Fruit fly (Drosophila melanogaster) whole organism, adult: ENCODE data around the gene CG12507.

Source experiments
- CG11617 ChIP-seq: fragments of 200-800 bp; sonication (Bioruptor generic); optimal IDR thresholded peaks from 2 replicates; lab custom pipeline; 2017; ENCODE audit warnings: mild to moderate bottlenecking, missing biosample characterization, missing genetic modification reagents, missing genetic modification characterization
- CG12768 ChIP-seq: fragments of 200-800 bp; sonication (Bioruptor generic); optimal IDR thresholded peaks from 2 replicates; lab custom pipeline; 2017; ENCODE audit warnings: missing biosample characterization, missing genetic modification characterization, mild to moderate bottlenecking, moderate library complexity, missing genetic modification reagents
- CG14711 ChIP-seq: fragments of 200-800 bp; sonication (Bioruptor generic); optimal IDR thresholded peaks from 2 replicates; lab custom pipeline; 2018; ENCODE audit warnings: missing biosample characterization, mild to moderate bottlenecking, missing genetic modification characterization, moderate library complexity
- CG1620 ChIP-seq: fragments of 200-800 bp; sonication (Bioruptor generic); optimal IDR thresholded peaks from 2 replicates; lab custom pipeline; 2016; ENCODE audit warnings: missing biosample characterization, missing genetic modification characterization
- CG33017 ChIP-seq: fragments of 200-800 bp; sonication (Bioruptor generic); optimal IDR thresholded peaks from 2 replicates; lab custom pipeline; 2018; ENCODE audit warnings: missing biosample characterization, mild to moderate bottlenecking, missing genetic modification characterization, moderate library complexity
- CG5204 ChIP-seq: fragments of 200-800 bp; sonication (Bioruptor generic); optimal IDR thresholded peaks from 2 replicates; lab custom pipeline; 2016; ENCODE audit warnings: missing biosample characterization, missing genetic modification characterization
- CG7045 ChIP-seq: fragments of 200-800 bp; sonication (Bioruptor generic); optimal IDR thresholded peaks from 2 replicates; lab custom pipeline; 2017; ENCODE audit warnings: missing biosample characterization, mild to moderate bottlenecking, missing genetic modification characterization
- CG7101 ChIP-seq: fragments of 200-800 bp; sonication (Bioruptor generic); optimal IDR thresholded peaks from 2 replicates; lab custom pipeline; 2018; ENCODE audit warnings: missing biosample characterization, mild to moderate bottlenecking, missing genetic modification characterization, moderate library complexity
- Clk ChIP-seq: fragments of 200-800 bp; sonication (Bioruptor generic); optimal IDR thresholded peaks from 2 replicates; lab custom pipeline; 2017; ENCODE audit warnings: missing biosample characterization, missing genetic modification characterization
- Crg-1 ChIP-seq: fragments of 200-800 bp; sonication (Bioruptor generic); optimal IDR thresholded peaks from 2 replicates; lab custom pipeline; 2016; ENCODE audit warnings: missing biosample characterization, missing genetic modification characterization
- Hr96 ChIP-seq: fragments of 200-800 bp; sonication (Bioruptor generic); optimal IDR thresholded peaks from 2 replicates; lab custom pipeline; 2016; ENCODE audit warnings: missing biosample characterization, missing genetic modification characterization
- Mnt ChIP-seq: fragments of 200-800 bp; sonication (Bioruptor generic); optimal IDR thresholded peaks from 2 replicates; lab custom pipeline; 2016; ENCODE audit warnings: missing biosample characterization, mild to moderate bottlenecking, missing genetic modification characterization
- cic ChIP-seq: fragments of 200-800 bp; sonication (Bioruptor generic); optimal IDR thresholded peaks from 2 replicates; lab custom pipeline; 2017; ENCODE audit warnings: missing biosample characterization, mild to moderate bottlenecking, missing genetic modification characterization, moderate library complexity
- cnc ChIP-seq, 2 experiments: fragments of >200 bp; optimal IDR thresholded peaks; 2 replicates each; lab custom pipeline; 2017
- kay ChIP-seq: fragments of 200-800 bp; sonication (Bioruptor generic); peaks from one replicate; lab custom pipeline; 2016; ENCODE audit warnings: missing biosample characterization, missing genetic modification characterization, borderline replicate concordance
- ovo ChIP-seq: fragments of 200-800 bp; sonication (Bioruptor generic); optimal IDR thresholded peaks from 2 replicates; lab custom pipeline; 2016; ENCODE audit warnings: missing biosample characterization, missing genetic modification characterization
- pad ChIP-seq: fragments of 200-800 bp; sonication (Bioruptor generic); optimal IDR thresholded peaks from 3 replicates; lab custom pipeline; 2017; ENCODE audit warnings: missing biosample characterization, missing genetic modification characterization, mild to moderate bottlenecking, moderate library complexity, missing genetic modification reagents
- tj ChIP-seq: fragments of 200-800 bp; sonication (Bioruptor generic); optimal IDR thresholded peaks from 3 replicates; lab custom pipeline; 2017; ENCODE audit warnings: missing biosample characterization, mild to moderate bottlenecking, missing genetic modification characterization, moderate library complexity
- toe ChIP-seq: fragments of 200-800 bp; sonication (Bioruptor generic); optimal IDR thresholded peaks from 2 replicates; lab custom pipeline; 2016; ENCODE audit warnings: missing biosample characterization, missing genetic modification characterization

Gene CG12507

dm6 chrX:16244731-16245130 lies 21.6 kb downstream of the CG12507 start:
- TF ChIP-seq Crg-1 (GFP tag; lab: Kevin White, UChicago) (no peak), ovo (no peak), tj (no peak), Clk (GFP tag; lab: Kevin White, UChicago) (no peak), CG1620 (GFP tag; lab: Kevin White, UChicago) (no peak), CG33017 (tag; lab: Kevin White, UChicago) (no peak), Mnt (GFP tag; lab: Kevin White, UChicago) (no peak), CG5204 (GFP tag; lab: Kevin White, UChicago) (no peak)

- TF ChIP-seq CG33017 (tag; lab: Kevin White, UChicago) (no peak), CG1620 (GFP tag; lab: Kevin White, UChicago) (no peak), CG7101 (tag; lab: Kevin White, UChicago) (no peak), toe (no peak), cic (GFP tag; lab: Kevin White, UChicago) (no peak), CG12768 (GFP tag; lab: Kevin White, UChicago) (no peak), Hr96 (GFP tag; lab: Kevin White, UChicago) (no peak), ovo (no peak), CG7045 (GFP tag; lab: Kevin White, UChicago) (no peak), CG14711 (no peak), Crg-1 (GFP tag; lab: Kevin White, UChicago) (no peak), Mnt (GFP tag; lab: Kevin White, UChicago) (no peak)
Observed at dm6 chrX:16243989-16244388, 22.3 kb downstream of the CG12507 start.

dm6 chrX:16241831-16242451 lies 24.4 kb downstream of the CG12507 start:
- TF ChIP-seq Crg-1 (GFP tag; lab: Kevin White, UChicago) (no peak), Mnt (GFP tag; lab: Kevin White, UChicago) (no peak), ovo (no peak), cic (GFP tag; lab: Kevin White, UChicago) (no peak), cnc (optimal IDR thresholded peaks at IDR 0.05; lab: Kevin White, UChicago) (no peak), kay (no peak), CG12768 (GFP tag; lab: Kevin White, UChicago) (no peak), tj (no peak), CG14711 (no peak), CG11617 (no peak)

dm6 chrX:16231292-16231691 lies 35.0 kb downstream of the CG12507 start:
- TF ChIP-seq ovo (no peak), cnc (optimal IDR thresholded peaks at IDR 0.05; lab: Kevin White, UChicago) (no peak), CG33017 (tag; lab: Kevin White, UChicago) (no peak), tj (no peak), CG14711 (no peak), Mnt (GFP tag; lab: Kevin White, UChicago) (no peak)

- TF ChIP-seq CG14711 = no peak
- no peak for TF ChIP-seq toe
- no peak for TF ChIP-seq CG33017 (tag; lab: Kevin White, UChicago)
- TF ChIP-seq CG11617 = no peak
- no peak for TF ChIP-seq ovo
- no peak for TF ChIP-seq kay
- TF ChIP-seq Hr96 (GFP tag; lab: Kevin White, UChicago) = no peak
- no peak for TF ChIP-seq Clk (GFP tag; lab: Kevin White, UChicago)
Observed at dm6 chrX:16217518-16217869, 48.8 kb downstream of the CG12507 start.

- TF ChIP-seq Hr96 (GFP tag; lab: Kevin White, UChicago) (peak; percentile 28), pad (GFP tag; lab: Kevin White, UChicago) (peak; percentile 27), cnc (optimal IDR thresholded peaks at IDR 0.05; lab: Kevin White, UChicago) (no peak), tj (peak; percentile 17), ovo (no peak)
Observed at dm6 chrX:16216830-16217517, 49.4 kb downstream of the CG12507 start.

DNA sequence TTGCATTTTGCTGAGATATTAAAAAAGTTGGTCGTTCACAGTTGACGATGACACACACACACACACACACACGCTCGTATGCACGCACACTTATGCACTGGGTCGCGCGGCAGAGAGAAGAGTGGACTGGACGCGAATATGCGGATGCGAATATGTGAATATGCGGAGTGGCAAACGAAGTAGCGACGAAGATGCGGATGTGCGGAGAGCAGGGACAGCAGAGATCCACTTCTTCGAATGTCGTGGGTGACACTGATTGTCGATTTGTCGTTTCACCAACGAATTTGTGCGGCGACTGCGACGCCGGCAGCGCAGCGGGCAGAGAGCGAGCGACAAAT lies 49.9 kb downstream of the CG12507 start, which contains the start of gene disco:
disco (minus strand) TSS at position 259 of the 338 bp plus-strand sequence.
- TF ChIP-seq Clk (GFP tag; lab: Kevin White, UChicago) = no peak
- TF ChIP-seq Mnt (GFP tag; lab: Kevin White, UChicago) = no peak
- TF ChIP-seq CG33017 (tag; lab: Kevin White, UChicago) = no peak
